Worm (Caenorhabditis elegans) whole organism, mixed stage, embryonic: ENCODE measurements around the gene C06G3.3.

Source experiments
- M03D4.4 ChIP-seq: sonication (generic microtip); optimal IDR thresholded peaks from 2 replicates; lab custom pipeline; 2017; ENCODE audit warnings: mild to moderate bottlenecking, missing genetic modification characterization, missing compliant biosample characterization
- bed-3 ChIP-seq: fragments of 200-800 bp; sonication (Bioruptor generic); optimal IDR thresholded peaks from 3 replicates; lab custom pipeline; 2018; ENCODE audit warnings: mild to moderate bottlenecking, missing genetic modification characterization, moderate library complexity, missing compliant biosample characterization
- blmp-1 ChIP-seq: fragments of 150-350 bp; optimal IDR thresholded peaks from 2 replicates; lab custom pipeline; 2014; ENCODE audit warnings: missing biosample characterization, missing genetic modification characterization
- ceh-39 ChIP-seq: fragments of 150-350 bp; optimal IDR thresholded peaks from 2 replicates; lab custom pipeline; 2014; ENCODE audit warnings: missing biosample characterization, missing genetic modification characterization
- ceh-43 ChIP-seq: fragments of 200-800 bp; sonication (Bioruptor generic); optimal IDR thresholded peaks from 2 replicates; lab custom pipeline; 2018; ENCODE audit warnings: mild to moderate bottlenecking, missing genetic modification characterization, moderate library complexity, missing compliant biosample characterization
- ceh-83 ChIP-seq: fragments of 200-800 bp; sonication (Bioruptor generic); optimal IDR thresholded peaks from 2 replicates; lab custom pipeline; 2018; ENCODE audit warnings: mild to moderate bottlenecking, missing genetic modification characterization, missing compliant biosample characterization
- ces-1 ChIP-seq: fragments of 150-350 bp; optimal IDR thresholded peaks from 2 replicates; lab custom pipeline; 2014; ENCODE audit warnings: missing biosample characterization, missing genetic modification reagents, missing genetic modification characterization
- cnd-1 ChIP-seq: fragments of 200-800 bp; sonication (Bioruptor generic); optimal IDR thresholded peaks from 2 replicates; lab custom pipeline; 2018; ENCODE audit warnings: mild to moderate bottlenecking, missing genetic modification characterization, missing compliant biosample characterization
- drap-1 ChIP-seq: fragments of 200-800 bp; sonication (Bioruptor generic); optimal IDR thresholded peaks from 3 replicates; lab custom pipeline; 2018; ENCODE audit warnings: mild to moderate bottlenecking, missing genetic modification characterization, missing compliant biosample characterization
- elt-1 ChIP-seq: sonication (generic microtip); optimal IDR thresholded peaks from 2 replicates; lab custom pipeline; 2017; ENCODE audit warnings: missing genetic modification characterization, mild to moderate bottlenecking, missing compliant biosample characterization, antibody characterized with exemption, moderate library complexity, borderline replicate concordance; ENCODE audit not compliant: insufficient read depth
- elt-3 ChIP-seq: fragments of 150-350 bp; optimal IDR thresholded peaks from 2 replicates; lab custom pipeline; 2014; ENCODE audit warnings: missing biosample characterization, missing genetic modification characterization
- flh-1 ChIP-seq: fragments of 200-800 bp; sonication (Bioruptor generic); optimal IDR thresholded peaks from 2 replicates; lab custom pipeline; 2018; ENCODE audit warnings: mild to moderate bottlenecking, missing genetic modification characterization, moderate library complexity, missing compliant biosample characterization
- ham-2 ChIP-seq: fragments of 200-800 bp; sonication (Bioruptor generic); optimal IDR thresholded peaks from 2 replicates; lab custom pipeline; 2018; ENCODE audit warnings: mild to moderate bottlenecking, missing genetic modification characterization, missing compliant biosample characterization
- hlh-1 ChIP-seq: fragments of 150-350 bp; optimal IDR thresholded peaks from 2 replicates; lab custom pipeline; 2014; ENCODE audit warnings: missing biosample characterization, missing genetic modification reagents, missing genetic modification characterization
- lin-13 ChIP-seq: fragments of 150-350 bp; optimal IDR thresholded peaks from 2 replicates; lab custom pipeline; 2014; ENCODE audit warnings: missing biosample characterization, missing genetic modification characterization
- lin-32 ChIP-seq: fragments of 200-800 bp; sonication (Bioruptor generic); optimal IDR thresholded peaks from 2 replicates; lab custom pipeline; 2018; ENCODE audit warnings: mild to moderate bottlenecking, missing genetic modification characterization, missing compliant biosample characterization
- lsy-2 ChIP-seq: fragments of 150-350 bp; optimal IDR thresholded peaks from 2 replicates; lab custom pipeline; 2014; ENCODE audit warnings: missing biosample characterization, missing genetic modification characterization
- mab-5 ChIP-seq: fragments of 150-350 bp; optimal IDR thresholded peaks from 2 replicates; lab custom pipeline; 2014; ENCODE audit warnings: missing biosample characterization, missing genetic modification characterization
- mep-1 ChIP-seq: fragments of 150-350 bp; optimal IDR thresholded peaks from 2 replicates; lab custom pipeline; 2017; ENCODE audit warnings: missing biosample characterization, missing genetic modification reagents, missing genetic modification characterization, inconsistent platforms
- mls-2 ChIP-seq: sonication (generic microtip); optimal IDR thresholded peaks from 2 replicates; lab custom pipeline; 2016; ENCODE audit warnings: mild to moderate bottlenecking, missing genetic modification characterization, moderate library complexity, missing compliant biosample characterization
- nhr-12 ChIP-seq: fragments of 150-350 bp; optimal IDR thresholded peaks from 2 replicates; lab custom pipeline; 2014; ENCODE audit warnings: missing biosample characterization, missing genetic modification characterization
- nhr-2 ChIP-seq: fragments of 150-350 bp; optimal IDR thresholded peaks from 2 replicates; lab custom pipeline; 2014; ENCODE audit warnings: missing biosample characterization, missing genetic modification characterization
- nhr-237 ChIP-seq: fragments of 150-350 bp; optimal IDR thresholded peaks from 2 replicates; lab custom pipeline; 2014; ENCODE audit warnings: missing biosample characterization, missing genetic modification characterization
- nhr-28 ChIP-seq: fragments of 150-350 bp; optimal IDR thresholded peaks from 2 replicates; lab custom pipeline; 2014; ENCODE audit warnings: missing biosample characterization, missing genetic modification characterization
- nhr-76 ChIP-seq: sonication (generic microtip); optimal IDR thresholded peaks from 2 replicates; lab custom pipeline; 2017; ENCODE audit warnings: missing biosample characterization, missing genetic modification characterization
- pha-4 ChIP-seq: fragments of 150-350 bp; optimal IDR thresholded peaks from 2 replicates; lab custom pipeline; 2018; ENCODE audit warnings: missing biosample characterization, missing genetic modification reagents, missing genetic modification characterization
- sem-2 ChIP-seq: fragments of 200-800 bp; sonication (Bioruptor generic); optimal IDR thresholded peaks from 2 replicates; lab custom pipeline; 2018; ENCODE audit warnings: mild to moderate bottlenecking, missing genetic modification characterization, missing compliant biosample characterization
- snpc-4 ChIP-seq: fragments of 150-350 bp; optimal IDR thresholded peaks from 2 replicates; lab custom pipeline; 2014; ENCODE audit warnings: missing biosample characterization, missing genetic modification characterization
- sptf-1 ChIP-seq: sonication (generic microtip); optimal IDR thresholded peaks from 2 replicates; lab custom pipeline; 2017; ENCODE audit warnings: mild to moderate bottlenecking, missing genetic modification characterization, moderate library complexity, missing compliant biosample characterization
- tbx-8 ChIP-seq: fragments of 200-800 bp; sonication (Bioruptor generic); optimal IDR thresholded peaks from 2 replicates; lab custom pipeline; 2018; ENCODE audit warnings: mild to moderate bottlenecking, missing genetic modification characterization, moderate library complexity, missing compliant biosample characterization
- unc-120 ChIP-seq: sonication (generic microtip); optimal IDR thresholded peaks from 2 replicates; lab custom pipeline; 2017; ENCODE audit warnings: missing genetic modification characterization, missing compliant biosample characterization; ENCODE audit not compliant: poor library complexity, severe bottlenecking
- unc-39 ChIP-seq: fragments of 150-350 bp; optimal IDR thresholded peaks from 2 replicates; lab custom pipeline; 2014; ENCODE audit warnings: missing biosample characterization, missing genetic modification characterization
- unc-62 ChIP-seq: fragments of 150-350 bp; optimal IDR thresholded peaks from 2 replicates; lab custom pipeline; 2014; ENCODE audit warnings: missing biosample characterization, missing genetic modification reagents, missing genetic modification characterization
- zip-8 ChIP-seq: fragments of 150-350 bp; optimal IDR thresholded peaks from 2 replicates; lab custom pipeline; 2014; ENCODE audit warnings: missing biosample characterization, missing genetic modification characterization
- ztf-11 ChIP-seq: fragments of 150-350 bp; optimal IDR thresholded peaks from 2 replicates; lab custom pipeline; 2014; ENCODE audit warnings: missing biosample characterization, missing genetic modification characterization

C06G3.3 gene

ce11 chrIV:7023004-7023403, 12.9 kb upstream of the C06G3.3 start:
- no peak for TF ChIP-seq lin-13 (tag; lab: Kevin White, UChicago)
- TF ChIP-seq mab-5 (tag; lab: Kevin White, UChicago) = no peak
- no peak for TF ChIP-seq zip-8
- TF ChIP-seq ces-1 = peak; percentile 67
- TF ChIP-seq snpc-4 (tag; lab: Kevin White, UChicago) = no peak
- TF ChIP-seq nhr-12 (tag; lab: Kevin White, UChicago) = no peak
- peak; percentile 8 for TF ChIP-seq sptf-1 (tag; lab: Kevin White, UChicago)
- no peak for TF ChIP-seq ham-2 (GFP tag; lab: Kevin White, UChicago)
- no peak for TF ChIP-seq tbx-8 (GFP tag; lab: Kevin White, UChicago)
- TF ChIP-seq ceh-39 (tag; lab: Kevin White, UChicago) = peak; percentile 51
- TF ChIP-seq sem-2 (GFP tag; lab: Kevin White, UChicago) = no peak
- TF ChIP-seq nhr-2 (tag; lab: Kevin White, UChicago) = peak; percentile 100
- peak; percentile 72 for TF ChIP-seq mep-1
- no peak for TF ChIP-seq unc-39 (tag; lab: Kevin White, UChicago)
- no peak for TF ChIP-seq ceh-83
- TF ChIP-seq flh-1 = no peak
- peak; percentile 97 for TF ChIP-seq cnd-1 (tag; lab: Kevin White, UChicago)
- TF ChIP-seq mls-2 (tag; lab: Kevin White, UChicago) = peak; percentile 62
- TF ChIP-seq elt-3 (tag; lab: Kevin White, UChicago) = no peak
- no peak for TF ChIP-seq nhr-237 (tag; lab: Kevin White, UChicago)
- peak; percentile 49 for TF ChIP-seq unc-62
- no peak for TF ChIP-seq nhr-76 (tag; lab: Kevin White, UChicago)
- TF ChIP-seq pha-4 (tag; lab: Kevin White, UChicago) = no peak
- no peak for TF ChIP-seq ztf-11
- TF ChIP-seq lsy-2 (tag; lab: Kevin White, UChicago) = peak; percentile 14
- peak; percentile 53 for TF ChIP-seq unc-120 (tag; lab: Kevin White, UChicago)
- TF ChIP-seq blmp-1 (tag; lab: Kevin White, UChicago) = no peak
- no peak for TF ChIP-seq elt-1
- TF ChIP-seq lin-32 = peak; percentile 98
- no peak for TF ChIP-seq M03D4.4 (tag; lab: Kevin White, UChicago)
- TF ChIP-seq bed-3 (GFP tag; lab: Kevin White, UChicago) = no peak
- no peak for TF ChIP-seq nhr-28
- no peak for TF ChIP-seq ceh-43 (GFP tag; lab: Kevin White, UChicago)
- TF ChIP-seq drap-1 (GFP tag; lab: Kevin White, UChicago) = no peak
- TF ChIP-seq hlh-1 = peak; percentile 47
- TF ChIP-seq, all 35 proteins: peak for 12

ce11 chrIV:7023858-7024257, 12.1 kb upstream of the C06G3.3 start, which contains the start of gene adah-1:
TSS of gene adah-1 (plus strand) at chrIV:7024211.
- TF ChIP-seq sem-2 (GFP tag; lab: Kevin White, UChicago) = no peak
- TF ChIP-seq unc-62 = peak; percentile 74

- TF ChIP-seq ces-1 = no peak
- TF ChIP-seq mls-2 (tag; lab: Kevin White, UChicago) = no peak
- no peak for TF ChIP-seq elt-3 (tag; lab: Kevin White, UChicago)
- TF ChIP-seq zip-8 = peak; percentile 83
- no peak for TF ChIP-seq mab-5 (tag; lab: Kevin White, UChicago)
- TF ChIP-seq lin-32 = no peak
Observed at ce11 chrIV:7024829-7025228, 11.1 kb upstream of the C06G3.3 start.

- TF ChIP-seq elt-1 = no peak
- no peak for TF ChIP-seq ztf-11
- no peak for TF ChIP-seq mls-2 (tag; lab: Kevin White, UChicago)
- no peak for TF ChIP-seq M03D4.4 (tag; lab: Kevin White, UChicago)
- TF ChIP-seq lin-32 = no peak
- TF ChIP-seq flh-1 = no peak
- no peak for TF ChIP-seq unc-62
- TF ChIP-seq unc-120 (tag; lab: Kevin White, UChicago) = no peak
- no peak for TF ChIP-seq unc-39 (tag; lab: Kevin White, UChicago)
- TF ChIP-seq mep-1 = no peak
- no peak for TF ChIP-seq nhr-2 (tag; lab: Kevin White, UChicago)
- no peak for TF ChIP-seq nhr-12 (tag; lab: Kevin White, UChicago)
- TF ChIP-seq, all 35 proteins: peak for 0
Observed at ce11 chrIV:7025835-7026234, 10.1 kb upstream of the C06G3.3 start.
